Worm (Caenorhabditis elegans) whole organism, young adult: Measurements from ENCODE around the gene fbxb-107.
A peak's percentile ranks its signal among the peaks of the same experiment; 100 is the strongest.

Source experiments
- C06A6.2 ChIP-seq: fragments of 200-800 bp; sonication (Bioruptor generic); conservative IDR thresholded peaks from 2 replicates; pipeline ENCODE4 v1.3.6; 2022; ENCODE audit warnings: missing genetic modification characterization, missing compliant biosample characterization
- F57A8.1 ChIP-seq: fragments of 200-800 bp; sonication (Bioruptor generic); optimal IDR thresholded peaks from 2 replicates; lab custom pipeline; 2018; ENCODE audit warnings: mild to moderate bottlenecking, missing genetic modification characterization, moderate library complexity, missing compliant biosample characterization
- K12H6.12 ChIP-seq: fragments of 200-800 bp; sonication (Bioruptor generic); optimal IDR thresholded peaks from 2 replicates; lab custom pipeline; 2018; ENCODE audit warnings: mild to moderate bottlenecking, missing genetic modification characterization, missing compliant biosample characterization
- Y79H2A.3 ChIP-seq: fragments of 200-800 bp; sonication (Bioruptor generic); conservative IDR thresholded peaks from 2 replicates; pipeline ENCODE4 v1.3.6; 2022; ENCODE audit warnings: missing genetic modification reagents, missing genetic modification characterization, missing compliant biosample characterization
- atf-7 ChIP-seq: sonication (generic microtip); optimal IDR thresholded peaks from 2 replicates; lab custom pipeline; 2017; ENCODE audit warnings: mild to moderate bottlenecking, missing genetic modification characterization, missing compliant biosample characterization
- bed-2 ChIP-seq: fragments of 200-800 bp; sonication (Bioruptor generic); IDR thresholded peaks from 2 replicates; pipeline ENCODE4 v1.3.6; 2022; ENCODE audit warnings: missing genetic modification reagents, missing genetic modification characterization, missing compliant biosample characterization
- cebp-1 ChIP-seq, 2 experiments: fragments of 200-800 bp in 1 of 2; sonication (Bioruptor generic) in 1 of 2; sonication (generic microtip) in 1 of 2; IDR thresholded peaks in 1 of 2; optimal IDR thresholded peaks in 1 of 2; 2 replicates each; pipeline versions ENCODE4 v1.3.6 to Lab custom; 2017 to 2022; ENCODE audit warnings: missing compliant biosample characterization in 2 of 2, missing genetic modification characterization in 2 of 2, mild to moderate bottlenecking in 1 of 2, missing genetic modification reagents in 1 of 2, moderate library complexity in 1 of 2
- ceh-27 ChIP-seq: fragments of 200-800 bp; sonication (Bioruptor generic); optimal IDR thresholded peaks from 2 replicates; lab custom pipeline; 2018; ENCODE audit warnings: mild to moderate bottlenecking, missing genetic modification characterization, moderate library complexity, missing compliant biosample characterization
- ceh-58 ChIP-seq: fragments of 200-800 bp; sonication (Bioruptor generic); IDR thresholded peaks from 2 replicates; pipeline ENCODE4 v1.3.6; 2022; ENCODE audit warnings: missing genetic modification characterization, missing compliant biosample characterization
- egrh-3 ChIP-seq: fragments of 200-800 bp; sonication (Bioruptor generic); IDR thresholded peaks from 2 replicates; pipeline ENCODE4 v1.3.6; 2022; ENCODE audit warnings: missing genetic modification reagents, missing genetic modification characterization, missing compliant biosample characterization
- hlh-12 ChIP-seq: sonication (generic microtip); optimal IDR thresholded peaks from 2 replicates; lab custom pipeline; 2016; ENCODE audit warnings: missing genetic modification characterization, missing compliant biosample characterization
- hmg-1.2 ChIP-seq: fragments of 200-800 bp; sonication (Bioruptor generic); IDR thresholded peaks from 2 replicates; pipeline ENCODE4 v1.3.6; 2022; ENCODE audit warnings: missing genetic modification reagents, missing genetic modification characterization, missing compliant biosample characterization
- hsf-1 ChIP-seq: fragments of 200-800 bp; sonication (Bioruptor generic); IDR thresholded peaks from 2 replicates; pipeline ENCODE4 v1.3.6; 2022; ENCODE audit warnings: missing genetic modification reagents, missing genetic modification characterization, missing compliant biosample characterization
- let-607 ChIP-seq, 2 experiments: fragments of 200-800 bp in 1 of 2; sonication (Bioruptor generic) in 1 of 2; sonication (generic microtip) in 1 of 2; optimal IDR thresholded peaks; 2 replicates each; lab custom pipeline; 2016 to 2018; ENCODE audit warnings: mild to moderate bottlenecking in 2 of 2, missing compliant biosample characterization in 2 of 2, missing genetic modification characterization in 2 of 2, moderate library complexity in 2 of 2, missing genotype in 1 of 2
- lin-54 ChIP-seq: fragments of 200-800 bp; sonication (Bioruptor generic); optimal IDR thresholded peaks from 2 replicates; lab custom pipeline; 2018; ENCODE audit warnings: mild to moderate bottlenecking, missing genetic modification characterization, missing compliant biosample characterization
- lsl-1 ChIP-seq: fragments of 200-800 bp; sonication (Bioruptor generic); optimal IDR thresholded peaks from 2 replicates; lab custom pipeline; 2018; ENCODE audit warnings: mild to moderate bottlenecking, missing genetic modification characterization, moderate library complexity, missing compliant biosample characterization
- madf-6 ChIP-seq: fragments of 200-800 bp; sonication (Bioruptor generic); IDR thresholded peaks from 2 replicates; pipeline ENCODE4 v1.3.6; 2022; ENCODE audit warnings: missing genetic modification reagents, missing genetic modification characterization, missing compliant biosample characterization
- mcd-1 ChIP-seq: fragments of 200-800 bp; sonication (Bioruptor generic); IDR thresholded peaks from 2 replicates; pipeline ENCODE4 v1.3.6; 2022; ENCODE audit warnings: missing genetic modification reagents, missing genetic modification characterization, missing compliant biosample characterization
- mxl-1 ChIP-seq: sonication (generic microtip); optimal IDR thresholded peaks from 2 replicates; lab custom pipeline; 2016; ENCODE audit warnings: missing genetic modification characterization, missing compliant biosample characterization
- nfya-1 ChIP-seq: sonication (generic microtip); optimal IDR thresholded peaks from 2 replicates; lab custom pipeline; 2017; ENCODE audit warnings: antibody characterized with exemption, missing compliant biosample characterization, missing genetic modification characterization, borderline replicate concordance; ENCODE audit not compliant: insufficient read depth
- snpc-1.1 ChIP-seq: sonication (generic microtip); optimal IDR thresholded peaks from 2 replicates; lab custom pipeline; 2017; ENCODE audit warnings: missing genetic modification characterization, mild to moderate bottlenecking, missing compliant biosample characterization, antibody characterized with exemption, moderate library complexity, missing genotype, missing genetic modification reagents; ENCODE audit not compliant: insufficient read depth
- snpc-3.4 ChIP-seq: sonication (generic microtip); optimal IDR thresholded peaks from 2 replicates; lab custom pipeline; 2017; ENCODE audit warnings: missing genetic modification characterization, mild to moderate bottlenecking, missing compliant biosample characterization, antibody characterized with exemption, moderate library complexity, missing genotype, missing genetic modification reagents
- tbp1 ChIP-seq: fragments of 200-800 bp; sonication (Bioruptor generic); optimal IDR thresholded peaks from 2 replicates; lab custom pipeline; 2018; ENCODE audit warnings: mild to moderate bottlenecking, missing genetic modification characterization, missing compliant biosample characterization
- tbx-9 ChIP-seq: sonication (generic microtip); optimal IDR thresholded peaks from 2 replicates; lab custom pipeline; 2016; ENCODE audit warnings: borderline replicate concordance, missing genetic modification characterization, inconsistent platforms, missing compliant biosample characterization
- zfh-2 ChIP-seq: fragments of 200-800 bp; sonication (Bioruptor generic); conservative IDR thresholded peaks from 2 replicates; pipeline ENCODE4 v1.3.6; 2022; ENCODE audit warnings: missing genetic modification reagents, missing genetic modification characterization, missing compliant biosample characterization

The fbxb-107 gene

ce11 chrII:2787031-2787512, 28.5 kb downstream of the fbxb-107 start, which contains the start of the genes F08D12.12 and srpa-72:
Gene F08D12.12 (minus strand): TSS chrII:2787081.
Gene srpa-72 (plus strand): TSS chrII:2787481.
- peak; percentile 54 for TF ChIP-seq mcd-1 (GFP tag; lab: Robert Waterston, UW)
- TF ChIP-seq let-607 (tag; optimal IDR thresholded peaks at IDR 0.05; lab: Kevin White, UChicago): peak; percentile 5 to 53
- no peak for TF ChIP-seq F57A8.1 (GFP tag; lab: Kevin White, UChicago)
- TF ChIP-seq madf-6 (GFP tag; lab: Robert Waterston, UW): no peak; the same call in 1 of the 2 replicates
- TF ChIP-seq cebp-1 (GFP tag; IDR thresholded peaks at IDR 0.05; lab: Robert Waterston, UW): no peak
- TF ChIP-seq cebp-1 (tag; optimal IDR thresholded peaks at IDR 0.05; lab: Kevin White, UChicago): peak; percentile 16
- TF ChIP-seq lin-54 (GFP tag; lab: Kevin White, UChicago): peak; percentile 36
- peak; percentile 34; the same call in 1 of the 2 replicates for TF ChIP-seq hmg-1.2 (GFP tag; lab: Robert Waterston, UW)
- no peak for TF ChIP-seq hlh-12 (tag; lab: Kevin White, UChicago)
- peak; percentile 6 for TF ChIP-seq lsl-1 (GFP tag; lab: Kevin White, UChicago)
- peak; percentile 30 for TF ChIP-seq tbp1 (GFP tag; lab: Kevin White, UChicago)
- TF ChIP-seq, all 124 proteins: peak for 7

- no peak for TF ChIP-seq snpc-1.1
- peak; percentile 66; the same call in 1 of the 2 replicates for TF ChIP-seq zfh-2
- TF ChIP-seq egrh-3 (GFP tag; lab: Robert Waterston, UW): peak; percentile 25; the same call in 1 of the 2 replicates
- TF ChIP-seq madf-6 (GFP tag; lab: Robert Waterston, UW): peak; percentile 26; the same call in 1 of the 2 replicates
Observed at ce11 chrII:2787849-2788248, 29.3 kb downstream of the fbxb-107 start.

- TF ChIP-seq zfh-2: peak; percentile 73
- TF ChIP-seq tbx-9 (tag; lab: Kevin White, UChicago): no peak
- no peak for TF ChIP-seq K12H6.12
- TF ChIP-seq, all 124 proteins: peak for 1
Observed at ce11 chrII:2791693-2792092, 33.1 kb downstream of the fbxb-107 start.

- no peak for TF ChIP-seq nfya-1
- TF ChIP-seq mxl-1 (tag; lab: Kevin White, UChicago): no peak
Observed at ce11 chrII:2795413-2795812, 36.8 kb downstream of the fbxb-107 start.

ce11 chrII:2796431-2796830, 37.9 kb downstream of the fbxb-107 start:
- no peak for TF ChIP-seq C06A6.2 (GFP tag; lab: Robert Waterston, UW)
- TF ChIP-seq zfh-2: peak; percentile 56
- no peak for TF ChIP-seq ceh-27
- no peak for TF ChIP-seq bed-2 (GFP tag; lab: Robert Waterston, UW)
- TF ChIP-seq, all 124 proteins: peak for 1

ce11 chrII:2797951-2798350, 39.4 kb downstream of the fbxb-107 start:
- TF ChIP-seq ceh-58 (GFP tag; lab: Robert Waterston, UW) (no peak), Y79H2A.3 (GFP tag; lab: Robert Waterston, UW) (no peak), snpc-3.4 (tag; lab: Kevin White, UChicago) (no peak), atf-7 (tag; lab: Kevin White, UChicago) (no peak), hsf-1 (GFP tag; lab: Robert Waterston, UW) (no peak)
